Fruit fly (Drosophila melanogaster): ENCODE data around the gene CG4259.

CG4259 gene

DNA sequence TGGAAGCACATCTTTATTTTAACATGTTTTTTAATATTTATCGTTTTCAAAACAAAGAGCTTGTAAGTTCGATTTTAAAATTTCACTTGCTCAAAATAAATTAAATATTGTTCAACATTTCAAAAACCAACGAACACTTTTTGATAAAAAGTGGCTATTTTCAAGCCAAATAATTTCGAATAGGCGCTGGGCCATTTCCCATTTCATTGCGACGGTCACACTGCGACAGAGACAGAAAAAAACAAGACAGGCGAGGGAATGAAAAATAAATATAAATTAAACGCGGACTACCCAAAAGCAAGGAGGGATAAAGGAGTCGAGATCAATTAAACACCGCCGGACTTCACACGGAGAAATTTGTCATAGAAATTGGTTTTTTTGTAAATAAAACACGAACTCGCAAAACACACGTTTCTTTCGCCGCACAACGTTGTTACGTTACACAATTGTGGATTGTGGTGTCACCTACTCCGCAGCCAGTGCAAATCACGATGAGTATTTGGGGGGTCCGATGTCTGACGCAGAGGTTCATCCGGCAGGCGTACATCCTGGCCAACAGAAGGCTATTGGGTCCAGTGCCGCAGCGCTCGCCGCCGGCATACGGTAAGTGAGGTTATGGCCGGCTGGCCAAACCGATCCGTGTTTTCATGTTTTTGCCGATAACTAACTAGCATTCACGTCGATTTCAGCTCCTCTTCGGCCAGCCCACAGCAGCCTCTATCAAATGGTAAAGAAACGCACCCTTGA is 22.7 kb upstream of the CG4259 start, which contains the start of gene AIF:
Gene AIF, plus strand, starts transcription at position 211 of the 747 bp plus-strand sequence.
- no peak for TF ChIP-seq psq (optimal IDR thresholded peaks at IDR 0.05)
- no peak for TF ChIP-seq pan (optimal IDR thresholded peaks at IDR 0.05)
- TF ChIP-seq Dll (optimal IDR thresholded peaks at IDR 0.05) = no peak

DNA sequence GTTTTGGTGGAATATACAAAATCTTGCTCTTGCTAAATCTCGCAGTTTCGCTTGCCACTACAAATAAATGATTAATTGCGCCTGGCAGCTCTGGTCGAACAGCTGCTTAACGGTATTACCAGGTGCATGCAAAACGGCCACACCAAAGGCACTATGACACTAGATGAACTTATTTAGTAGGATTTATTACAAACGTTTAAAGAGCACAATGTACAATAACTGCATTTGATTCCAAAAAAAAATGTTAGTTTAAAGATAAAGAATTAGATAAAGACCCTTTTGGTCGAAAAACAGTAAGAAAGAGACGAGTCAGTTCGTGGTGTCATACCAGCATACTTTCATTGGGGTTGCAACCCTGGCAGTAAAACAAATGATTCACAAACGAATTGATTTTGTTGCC is 18.2 kb upstream of the CG4259 start, which contains the start of the genes CG11723 and Tbcd:
Gene CG11723, minus strand, starts transcription at position 68 of the 400 bp plus-strand sequence.
Gene Tbcd, plus strand, starts transcription at position 311 of the 400 bp plus-strand sequence.
- TF ChIP-seq Dll (optimal IDR thresholded peaks at IDR 0.05) = no peak
- TF ChIP-seq usp (GFP tag; optimal IDR thresholded peaks at IDR 0.05) = no peak
- TF ChIP-seq psq (optimal IDR thresholded peaks at IDR 0.05) = no peak
- no peak for TF ChIP-seq EcR (GFP tag; optimal IDR thresholded peaks at IDR 0.05)
- no peak for TF ChIP-seq CG8478 (optimal IDR thresholded peaks at IDR 0.05)
- TF ChIP-seq pan (optimal IDR thresholded peaks at IDR 0.05) = no peak

DNA sequence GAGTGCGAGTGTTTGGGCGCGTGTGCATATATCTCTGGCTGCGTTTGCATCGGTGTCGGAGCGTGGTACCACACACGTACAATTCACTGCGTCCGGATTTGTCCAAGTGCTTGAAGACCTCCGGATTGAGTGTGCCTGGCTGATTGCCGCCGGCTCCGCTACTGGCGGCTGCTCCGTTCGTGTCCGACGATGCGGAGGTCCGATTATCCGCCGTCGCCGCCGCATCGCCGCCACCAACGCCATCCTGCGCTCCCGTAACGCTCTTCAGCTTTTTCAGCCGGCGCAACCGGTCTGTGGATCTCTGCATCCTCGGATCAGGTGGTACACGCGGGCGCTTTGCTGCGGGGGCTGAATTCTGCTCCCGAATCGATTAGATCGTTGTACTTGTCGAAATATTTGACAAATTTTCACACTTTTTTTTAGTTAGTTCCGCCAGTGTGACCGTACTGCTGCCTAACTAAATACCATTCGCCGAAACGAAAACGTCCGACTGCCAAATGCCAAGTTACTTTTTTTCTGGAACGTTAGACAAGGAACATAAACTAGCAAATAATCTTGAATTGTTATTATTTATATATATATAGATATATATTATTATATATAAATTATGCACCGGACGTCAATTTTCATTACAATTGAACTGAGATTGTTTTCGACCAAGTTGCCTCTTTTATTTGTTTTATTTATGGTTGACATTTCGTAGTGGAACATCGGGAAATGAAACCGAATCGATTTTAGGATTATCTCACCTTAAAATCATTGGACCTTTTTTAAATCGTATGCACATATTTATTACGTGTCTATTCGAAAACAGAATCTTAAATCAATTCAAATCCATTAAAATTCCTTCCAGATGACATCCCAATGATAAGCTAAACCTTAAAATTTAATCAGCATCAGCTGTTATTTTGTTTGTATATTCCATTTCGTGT is 16.0 kb upstream of the CG4259 start, which contains the start of gene tho2:
Gene tho2, minus strand, starts transcription at position 463 of the 932 bp plus-strand sequence.
- TF ChIP-seq psq (optimal IDR thresholded peaks at IDR 0.05) (no peak), EcR (GFP tag; optimal IDR thresholded peaks at IDR 0.05) (no peak), CG8478 (optimal IDR thresholded peaks at IDR 0.05) (no peak), usp (GFP tag; optimal IDR thresholded peaks at IDR 0.05) (no peak), Dll (optimal IDR thresholded peaks at IDR 0.05) (no peak), pan (optimal IDR thresholded peaks at IDR 0.05) (no peak)

DNA sequence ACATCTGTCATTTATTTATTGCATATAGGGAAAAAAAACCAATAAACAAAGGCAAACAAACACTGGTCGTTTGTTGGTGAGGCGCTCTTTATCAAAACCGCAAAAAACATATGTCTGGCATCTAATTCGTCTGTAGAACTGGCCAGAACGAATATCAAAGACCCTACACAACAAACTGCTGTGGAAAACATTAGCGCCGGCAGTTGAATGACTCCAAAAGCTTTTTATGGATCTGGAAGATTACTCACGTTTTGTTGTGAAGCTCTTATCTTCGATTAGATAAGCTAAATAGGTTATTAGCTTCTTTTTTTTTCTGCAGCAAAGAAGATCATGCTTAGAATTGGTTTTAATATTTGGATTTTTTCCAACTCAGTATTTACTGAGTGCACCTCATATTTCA is 4.0 kb upstream of the CG4259 start:
- TF ChIP-seq EcR (GFP tag; optimal IDR thresholded peaks at IDR 0.05) (no peak), pan (optimal IDR thresholded peaks at IDR 0.05) (no peak), psq (optimal IDR thresholded peaks at IDR 0.05) (no peak), usp (GFP tag; optimal IDR thresholded peaks at IDR 0.05) (no peak), Dll (optimal IDR thresholded peaks at IDR 0.05) (no peak), CG8478 (optimal IDR thresholded peaks at IDR 0.05) (no peak)

DNA sequence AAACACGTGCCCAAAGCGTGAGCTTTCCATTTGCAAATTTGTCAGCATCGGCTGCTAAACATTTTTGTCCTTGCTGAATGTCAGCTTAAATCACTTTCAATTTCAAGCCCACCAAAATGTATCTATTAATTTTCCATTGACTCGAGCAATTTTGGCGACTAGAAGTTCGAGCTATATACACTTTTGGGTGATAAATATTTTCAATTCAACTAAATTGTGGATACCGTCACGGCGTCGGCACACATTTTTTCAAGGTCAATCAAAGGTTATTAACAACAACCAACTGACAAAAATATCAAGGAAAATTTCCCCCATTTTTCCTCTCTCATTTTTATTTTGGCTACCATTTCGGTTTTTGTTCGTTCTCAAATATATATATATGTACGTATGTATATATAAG is 3.2 kb upstream of the CG4259 start:
- no peak for TF ChIP-seq EcR (GFP tag; optimal IDR thresholded peaks at IDR 0.05)
- TF ChIP-seq Dll (optimal IDR thresholded peaks at IDR 0.05) = no peak
- no peak for TF ChIP-seq psq (optimal IDR thresholded peaks at IDR 0.05)
- no peak for TF ChIP-seq CG8478 (optimal IDR thresholded peaks at IDR 0.05)
- TF ChIP-seq usp (GFP tag; optimal IDR thresholded peaks at IDR 0.05) = no peak
- no peak for TF ChIP-seq pan (optimal IDR thresholded peaks at IDR 0.05)

DNA sequence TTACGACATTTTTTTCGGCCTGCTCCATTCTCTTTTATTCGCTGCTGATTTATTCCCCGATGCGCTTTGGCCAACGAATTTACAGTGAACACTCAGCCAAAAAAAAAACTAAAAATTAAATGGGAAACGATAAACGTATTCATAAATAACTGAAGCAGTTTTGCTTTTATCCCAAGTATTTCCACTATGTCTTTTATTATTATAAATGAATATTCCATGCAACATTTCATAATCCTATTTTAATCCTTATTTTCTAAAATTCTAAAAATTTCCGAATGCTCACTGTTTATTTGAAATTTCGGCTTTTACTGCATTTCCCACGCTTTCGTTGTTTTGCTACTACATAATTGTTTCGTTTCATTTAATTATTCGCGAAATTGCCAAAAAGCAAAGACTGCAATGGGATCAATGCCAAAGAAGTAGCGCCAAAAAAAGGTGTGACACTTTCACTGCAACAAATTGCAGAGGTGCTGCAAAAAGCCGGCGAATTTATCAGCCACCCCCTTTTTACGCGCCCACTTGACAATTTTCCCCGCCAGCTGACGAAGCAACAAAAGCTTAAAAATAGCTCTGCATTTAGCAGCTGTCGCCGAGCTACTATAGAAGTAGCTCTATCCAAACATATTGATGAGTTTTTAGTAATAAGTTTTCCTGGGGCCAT is 2.5 kb upstream of the CG4259 start:
- TF ChIP-seq CG8478 (optimal IDR thresholded peaks at IDR 0.05) = no peak
- no peak for TF ChIP-seq usp (GFP tag; optimal IDR thresholded peaks at IDR 0.05)
- TF ChIP-seq psq (optimal IDR thresholded peaks at IDR 0.05) = no peak
- TF ChIP-seq EcR (GFP tag; optimal IDR thresholded peaks at IDR 0.05) = no peak
- no peak for TF ChIP-seq pan (optimal IDR thresholded peaks at IDR 0.05)
- no peak for TF ChIP-seq Dll (optimal IDR thresholded peaks at IDR 0.05)

DNA sequence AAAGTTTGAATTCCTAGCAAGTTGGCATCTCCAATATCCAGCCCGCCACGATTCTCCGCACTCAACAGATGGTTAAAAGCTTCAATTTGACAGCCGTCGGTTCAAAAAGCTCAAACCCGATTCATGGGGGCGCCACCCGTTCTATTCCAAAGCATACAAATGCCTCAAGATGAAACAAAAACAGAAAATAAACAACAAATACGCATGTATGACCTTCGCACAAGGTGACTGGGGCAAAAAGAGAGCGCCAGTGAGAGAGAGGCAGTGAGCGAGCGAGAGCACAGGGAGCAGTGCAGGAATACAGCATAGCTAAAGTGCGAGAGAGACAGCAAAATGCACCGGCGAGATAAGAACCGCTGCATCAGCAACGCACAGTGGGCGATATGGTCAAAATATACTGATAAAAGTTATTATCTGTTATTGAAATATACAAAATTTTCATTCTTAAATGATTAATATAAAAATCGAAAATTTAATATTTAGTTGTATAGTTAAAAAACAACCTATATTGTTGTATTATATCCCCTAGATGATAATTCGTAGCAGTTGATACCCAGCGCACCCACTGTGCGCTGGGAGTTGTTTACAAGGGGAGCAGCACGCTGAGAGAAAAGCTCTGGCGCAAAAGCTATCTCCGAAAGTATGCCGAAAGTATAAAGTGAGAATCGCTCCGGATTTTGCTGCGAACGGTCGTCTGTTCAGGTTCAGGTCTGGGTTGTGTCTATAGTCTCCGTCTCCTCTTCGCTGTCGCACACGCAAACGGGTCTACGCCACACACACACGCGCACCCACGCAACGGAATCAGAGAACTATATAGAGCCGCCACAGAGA is 1.3 kb upstream of the CG4259 start, which contains the start of gene Glyp:
Gene Glyp, plus strand, starts transcription at position 657 of the 831 bp plus-strand sequence.
- TF ChIP-seq psq (optimal IDR thresholded peaks at IDR 0.05) (no peak), usp (GFP tag; optimal IDR thresholded peaks at IDR 0.05) (no peak), Dll (optimal IDR thresholded peaks at IDR 0.05) (peak; percentile 92), CG8478 (optimal IDR thresholded peaks at IDR 0.05) (peak; percentile 71), pan (optimal IDR thresholded peaks at IDR 0.05) (no peak), EcR (GFP tag; optimal IDR thresholded peaks at IDR 0.05) (no peak)

DNA sequence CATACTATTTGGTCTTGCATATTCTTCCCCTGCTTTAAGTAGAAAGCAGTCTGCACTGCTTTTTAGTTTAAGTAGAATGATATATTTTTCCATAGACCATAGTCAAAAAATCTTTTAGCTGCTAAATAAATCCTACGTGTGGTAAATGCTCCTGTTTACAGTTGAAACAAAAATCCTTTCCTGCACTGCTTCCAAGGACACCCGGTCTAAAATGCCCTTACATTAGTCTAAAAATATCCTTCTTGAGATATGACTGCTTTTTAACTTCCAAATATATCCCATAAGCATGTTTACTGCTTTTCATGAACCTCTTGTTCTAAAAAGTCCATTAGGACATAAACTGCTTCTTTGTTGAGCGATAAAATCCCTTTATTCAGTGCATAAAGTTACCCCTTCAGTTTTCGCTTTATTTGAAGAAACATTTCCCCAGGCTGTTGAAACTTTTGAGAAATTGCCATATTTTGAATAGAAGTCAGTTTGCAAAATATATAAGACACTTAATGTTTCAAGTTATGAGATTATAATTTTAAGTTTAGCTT is 18.6 kb downstream of the CG4259 start:
- TF ChIP-seq EcR (GFP tag; optimal IDR thresholded peaks at IDR 0.05) (no peak), Dll (optimal IDR thresholded peaks at IDR 0.05) (no peak), usp (GFP tag; optimal IDR thresholded peaks at IDR 0.05) (no peak), CG8478 (optimal IDR thresholded peaks at IDR 0.05) (no peak), psq (optimal IDR thresholded peaks at IDR 0.05) (no peak)

DNA sequence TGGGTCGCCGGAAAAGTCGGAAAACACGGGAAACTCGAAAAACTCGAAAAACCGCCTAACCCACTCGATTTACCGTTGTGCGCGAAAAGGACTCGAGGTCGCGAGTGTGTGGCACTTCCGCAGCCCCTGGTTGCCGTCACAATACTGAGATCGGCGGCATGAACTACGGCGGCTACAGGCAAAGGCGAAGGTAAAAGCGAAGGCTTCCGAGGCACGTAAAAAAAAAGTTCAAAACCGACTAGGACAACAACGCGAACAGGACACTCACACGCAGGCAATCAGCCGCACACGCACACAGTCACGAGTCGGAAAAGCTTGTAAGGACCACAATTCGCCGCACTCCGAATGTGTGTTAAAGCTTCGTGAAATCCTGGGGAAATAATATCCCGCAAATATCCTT is 19.3 kb downstream of the CG4259 start, which contains the start of gene dpr3:
Gene dpr3, minus strand, starts transcription at position 133 of the 400 bp plus-strand sequence.
- TF ChIP-seq Dll (optimal IDR thresholded peaks at IDR 0.05) = no peak
- no peak for TF ChIP-seq psq (optimal IDR thresholded peaks at IDR 0.05)
- TF ChIP-seq CG8478 (optimal IDR thresholded peaks at IDR 0.05) = no peak
- no peak for TF ChIP-seq pan (optimal IDR thresholded peaks at IDR 0.05)
- TF ChIP-seq usp (GFP tag; optimal IDR thresholded peaks at IDR 0.05) = no peak
- no peak for TF ChIP-seq EcR (GFP tag; optimal IDR thresholded peaks at IDR 0.05)

DNA sequence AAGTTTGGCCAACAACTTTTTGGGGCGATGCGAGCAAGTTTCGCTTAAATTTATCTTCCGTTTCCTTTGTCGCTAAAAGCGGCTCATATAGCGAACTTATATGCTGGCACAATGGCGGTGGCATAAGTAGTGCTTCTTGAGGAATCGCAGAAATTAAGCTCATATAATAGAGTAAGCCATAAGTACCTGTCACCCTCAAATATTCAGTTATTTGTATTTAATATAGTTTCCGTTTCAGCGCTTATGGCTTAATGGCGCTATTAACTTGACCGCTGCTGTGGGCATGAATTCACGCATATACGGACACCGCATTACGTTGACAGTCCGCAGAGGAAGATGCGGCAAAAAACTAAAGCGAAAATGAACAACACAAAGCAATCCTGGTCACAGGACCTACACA is 38.8 kb downstream of the CG4259 start:
- TF ChIP-seq CG8478 (optimal IDR thresholded peaks at IDR 0.05) (no peak), EcR (GFP tag; optimal IDR thresholded peaks at IDR 0.05) (no peak), pan (optimal IDR thresholded peaks at IDR 0.05) (no peak), usp (GFP tag; optimal IDR thresholded peaks at IDR 0.05) (no peak), psq (optimal IDR thresholded peaks at IDR 0.05) (no peak), Dll (optimal IDR thresholded peaks at IDR 0.05) (no peak)
